Worm (Caenorhabditis elegans) whole organism, L3 larva: ENCODE results near the gene H06I04.3.

ENCODE experiments used
- ZK546.5 ChIP-seq: sonication (generic microtip); optimal IDR thresholded peaks from 2 replicates; lab custom pipeline; 2017; ENCODE audit warnings: missing biosample characterization, missing genetic modification characterization
- aly-2 ChIP-seq: fragments of 150-350 bp; optimal IDR thresholded peaks from 2 replicates; lab custom pipeline; 2014; ENCODE audit warnings: missing biosample characterization, missing genetic modification characterization
- ama-1 ChIP-seq: fragments of 150-350 bp; optimal IDR thresholded peaks from 2 replicates; lab custom pipeline; 2018
- ceh-16 ChIP-seq: sonication (generic microtip); optimal IDR thresholded peaks from 2 replicates; lab custom pipeline; 2017; ENCODE audit warnings: missing biosample characterization, missing genetic modification characterization
- ceh-28 ChIP-seq: fragments of 150-350 bp; optimal IDR thresholded peaks from 2 replicates; lab custom pipeline; 2014; ENCODE audit warnings: missing biosample characterization, missing genetic modification reagents, missing genetic modification characterization
- daf-12 ChIP-seq: fragments of 150-350 bp; optimal IDR thresholded peaks from 2 replicates; lab custom pipeline; 2014; ENCODE audit warnings: missing biosample characterization, missing genetic modification reagents, missing genetic modification characterization
- elt-2 ChIP-seq: sonication (generic microtip); optimal IDR thresholded peaks from 2 replicates; lab custom pipeline; 2016; ENCODE audit warnings: missing genetic modification reagents, mild to moderate bottlenecking, missing genetic modification characterization, missing compliant biosample characterization
- eor-1 ChIP-seq, 2 experiments: fragments of 150-350 bp; optimal IDR thresholded peaks; 2 replicates each; lab custom pipeline; 2014 to 2018; ENCODE audit warnings: missing biosample characterization in 2 of 2, missing genetic modification characterization in 2 of 2
- fkh-2 ChIP-seq: fragments of 150-350 bp; optimal IDR thresholded peaks from 2 replicates; lab custom pipeline; 2014; ENCODE audit warnings: missing biosample characterization, missing genetic modification reagents, missing genetic modification characterization
- fos-1 ChIP-seq: fragments of 150-350 bp; optimal IDR thresholded peaks from 2 replicates; lab custom pipeline; 2014; ENCODE audit warnings: missing biosample characterization, missing genetic modification characterization
- hmg-11 ChIP-seq: sonication (generic microtip); optimal IDR thresholded peaks from 2 replicates; lab custom pipeline; 2016; ENCODE audit warnings: missing genetic modification characterization, missing compliant biosample characterization
- jun-1 ChIP-seq: fragments of 150-350 bp; optimal IDR thresholded peaks from 2 replicates; lab custom pipeline; 2014; ENCODE audit warnings: missing biosample characterization, missing genetic modification reagents, missing genetic modification characterization
- lin-15B ChIP-seq: fragments of 150-350 bp; optimal IDR thresholded peaks from 2 replicates; lab custom pipeline; 2014; ENCODE audit warnings: missing biosample characterization, missing genetic modification characterization
- lin-39 ChIP-seq: fragments of 150-350 bp; optimal IDR thresholded peaks from 2 replicates; lab custom pipeline; 2018; ENCODE audit warnings: missing biosample characterization, missing genetic modification reagents, missing genetic modification characterization
- lsy-12 ChIP-seq: sonication (generic microtip); optimal IDR thresholded peaks from 2 replicates; lab custom pipeline; 2016; ENCODE audit warnings: mild to moderate bottlenecking, missing genetic modification characterization, missing compliant biosample characterization
- nfya-1 ChIP-seq: sonication (generic microtip); optimal IDR thresholded peaks from 2 replicates; lab custom pipeline; 2017; ENCODE audit warnings: missing genetic modification characterization, mild to moderate bottlenecking, missing compliant biosample characterization, antibody characterized with exemption, moderate library complexity; ENCODE audit not compliant: insufficient read depth
- nhr-23 ChIP-seq: fragments of 150-350 bp; optimal IDR thresholded peaks from 2 replicates; lab custom pipeline; 2014; ENCODE audit warnings: missing biosample characterization, missing genetic modification reagents, missing genetic modification characterization
- nhr-237 ChIP-seq: fragments of 150-350 bp; optimal IDR thresholded peaks from 2 replicates; lab custom pipeline; 2014; ENCODE audit warnings: missing biosample characterization, missing genetic modification characterization
- nhr-25 ChIP-seq: sonication (generic microtip); optimal IDR thresholded peaks from 2 replicates; lab custom pipeline; 2017; ENCODE audit warnings: missing biosample characterization, missing genetic modification characterization
- nhr-28 ChIP-seq: fragments of 150-350 bp; optimal IDR thresholded peaks from 2 replicates; lab custom pipeline; 2014; ENCODE audit warnings: missing biosample characterization, missing genetic modification characterization
- nhr-43 ChIP-seq: sonication (generic microtip); optimal IDR thresholded peaks from 2 replicates; lab custom pipeline; 2016; ENCODE audit warnings: mild to moderate bottlenecking, missing genetic modification characterization, missing compliant biosample characterization; ENCODE audit not compliant: poor library complexity, severe bottlenecking
- nhr-67 ChIP-seq: fragments of 150-350 bp; optimal IDR thresholded peaks from 2 replicates; lab custom pipeline; 2014; ENCODE audit warnings: missing biosample characterization, missing genetic modification characterization
- nhr-76 ChIP-seq: fragments of 150-350 bp; sonication (generic microtip); optimal IDR thresholded peaks from 5 replicates; lab custom pipeline; 2014; ENCODE audit warnings: missing biosample characterization, missing genetic modification characterization
- nhr-77 ChIP-seq: fragments of 150-350 bp; optimal IDR thresholded peaks from 2 replicates; lab custom pipeline; 2014; ENCODE audit warnings: missing biosample characterization, missing genetic modification characterization
- pha-4 ChIP-seq: fragments of 150-350 bp; optimal IDR thresholded peaks from 2 replicates; lab custom pipeline; 2014; ENCODE audit warnings: missing biosample characterization, missing genetic modification reagents, missing genetic modification characterization
- pqm-1 ChIP-seq: fragments of 150-350 bp; optimal IDR thresholded peaks from 2 replicates; lab custom pipeline; 2017; ENCODE audit warnings: missing biosample characterization, missing genetic modification characterization, inconsistent platforms
- sea-2 ChIP-seq: fragments of 150-350 bp; sonication (generic microtip); optimal IDR thresholded peaks from 4 replicates; lab custom pipeline; 2014; ENCODE audit warnings: missing biosample characterization, missing genetic modification reagents, missing genetic modification characterization
- skn-1 ChIP-seq: fragments of 150-350 bp; optimal IDR thresholded peaks from 2 replicates; lab custom pipeline; 2014; ENCODE audit warnings: missing biosample characterization, missing genetic modification characterization
- tbx-2 ChIP-seq: sonication (generic microtip); optimal IDR thresholded peaks from 2 replicates; lab custom pipeline; 2016; ENCODE audit warnings: mild to moderate bottlenecking, missing genetic modification characterization, missing compliant biosample characterization
- zag-1 ChIP-seq: fragments of 150-350 bp; optimal IDR thresholded peaks from 2 replicates; lab custom pipeline; 2014; ENCODE audit warnings: missing biosample characterization, missing genetic modification characterization
- ztf-11 ChIP-seq: fragments of 150-350 bp; optimal IDR thresholded peaks from 2 replicates; lab custom pipeline; 2014; ENCODE audit warnings: missing biosample characterization, missing genetic modification characterization

The H06I04.3 gene

ce11 chrIII:3067909-3068455, 2.3 kb upstream of the H06I04.3 start, which contains the start of gene ubl-1 (continued):
- TF ChIP-seq pqm-1 (tag; lab: Kevin White, UChicago) = peak; percentile 24
- TF ChIP-seq fkh-2 (tag; lab: Kevin White, UChicago) = no peak
- TF ChIP-seq ztf-11 (tag; lab: Kevin White, UChicago) = no peak
- no peak for TF ChIP-seq nhr-237 (tag; lab: Kevin White, UChicago)
- no peak for TF ChIP-seq nhr-28 (tag; lab: Kevin White, UChicago)
- TF ChIP-seq pha-4 (tag; lab: Kevin White, UChicago) = peak; percentile 95
- TF ChIP-seq fos-1 = no peak
- no peak for TF ChIP-seq nhr-76 (tag; lab: Kevin White, UChicago)
- peak; percentile 97 for TF ChIP-seq nfya-1 (tag; lab: Kevin White, UChicago)
- peak; percentile 88 for TF ChIP-seq nhr-25 (tag; lab: Kevin White, UChicago)
- peak; percentile 98 for TF ChIP-seq lin-15B
- peak; percentile 49 for TF ChIP-seq elt-2
- TF ChIP-seq ceh-28 = peak; percentile 64
- no peak for TF ChIP-seq daf-12 (tag; lab: Kevin White, UChicago)
- TF ChIP-seq tbx-2 (tag; lab: Kevin White, UChicago) = no peak
- TF ChIP-seq jun-1 = peak; percentile 80
- peak; percentile 69 for TF ChIP-seq skn-1
- no peak for TF ChIP-seq aly-2

ce11 chrIII:3069101-3069500, 1.2 kb upstream of the H06I04.3 start:
- no peak for TF ChIP-seq eor-1 (tag; optimal IDR thresholded peaks at IDR 0.05; lab: Kevin White, UChicago)
- no peak for TF ChIP-seq ZK546.5 (tag; lab: Kevin White, UChicago)
- TF ChIP-seq sea-2 (GFP tag; lab: Kevin White, UChicago) = no peak

ce11 chrIII:3086471-3086870, 16.1 kb downstream of the H06I04.3 start, which contains the start of gene sft-1:
Gene sft-1 (plus strand): TSS chrIII:3086671.
- TF ChIP-seq nfya-1 (tag; lab: Kevin White, UChicago) (peak; percentile 34), ama-1 (no peak)

ce11 chrIII:3091572-3091971, 21.2 kb downstream of the H06I04.3 start, which contains the start of gene ccep-135:
Gene ccep-135 (plus strand): TSS chrIII:3091872.
- no peak for TF ChIP-seq zag-1 (tag; lab: Kevin White, UChicago)
- no peak for TF ChIP-seq nhr-67 (tag; lab: Kevin White, UChicago)
- TF ChIP-seq nhr-237 (tag; lab: Kevin White, UChicago) = no peak
- no peak for TF ChIP-seq nhr-43 (tag; lab: Kevin White, UChicago)

- TF ChIP-seq nhr-25 (tag; lab: Kevin White, UChicago) (no peak), nhr-67 (tag; lab: Kevin White, UChicago) (no peak)
Measured at ce11 chrIII:3094694-3095093, 24.4 kb downstream of the H06I04.3 start.

ce11 chrIII:3096091-3096490, 25.8 kb downstream of the H06I04.3 start:
- TF ChIP-seq hmg-11 (tag; lab: Kevin White, UChicago) (peak; percentile 30), lin-39 (tag; lab: Kevin White, UChicago) (peak; percentile 46), nfya-1 (tag; lab: Kevin White, UChicago) (peak; percentile 13), nhr-23 (tag; lab: Kevin White, UChicago) (no peak)

ce11 chrIII:3099407-3099806, 29.1 kb downstream of the H06I04.3 start:
- TF ChIP-seq lsy-12 (no peak), hmg-11 (tag; lab: Kevin White, UChicago) (no peak), tbx-2 (tag; lab: Kevin White, UChicago) (no peak), nhr-43 (tag; lab: Kevin White, UChicago) (no peak), ceh-16 (no peak), pha-4 (tag; lab: Kevin White, UChicago) (no peak), nhr-23 (tag; lab: Kevin White, UChicago) (no peak), nhr-77 (tag; lab: Kevin White, UChicago) (no peak), daf-12 (tag; lab: Kevin White, UChicago) (no peak), ama-1 (no peak)
